Worm (Caenorhabditis elegans): Measurements from ENCODE around the gene F11G11.4.
A peak's percentile ranks its signal among the peaks of the same experiment; 100 is the strongest.

The F11G11.4 gene

DNA sequence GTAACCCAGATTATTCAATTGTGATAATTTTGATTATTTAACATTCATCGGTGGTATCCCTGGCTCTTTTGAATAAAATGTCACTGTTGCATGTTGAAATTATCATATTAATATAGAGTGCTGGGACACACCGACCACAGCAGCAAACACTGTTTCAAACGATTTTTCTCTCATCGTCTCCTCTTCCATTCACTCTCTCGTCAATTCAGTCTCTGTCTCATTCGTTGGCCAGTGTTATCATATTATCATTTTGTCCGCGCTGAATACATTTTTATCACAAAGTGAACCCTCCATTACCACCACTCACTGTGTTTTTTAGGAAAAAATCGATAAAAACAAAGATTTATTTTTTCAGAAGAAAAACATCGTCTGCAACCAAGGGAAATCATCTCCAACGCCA is 3.3 kb upstream of the F11G11.4 start:
- TF ChIP-seq C38D4.7 (GFP tag; optimal IDR thresholded peaks at IDR 0.05) (no peak), elt-2 (tag; optimal IDR thresholded peaks at IDR 0.05) (peak; percentile 98)

DNA sequence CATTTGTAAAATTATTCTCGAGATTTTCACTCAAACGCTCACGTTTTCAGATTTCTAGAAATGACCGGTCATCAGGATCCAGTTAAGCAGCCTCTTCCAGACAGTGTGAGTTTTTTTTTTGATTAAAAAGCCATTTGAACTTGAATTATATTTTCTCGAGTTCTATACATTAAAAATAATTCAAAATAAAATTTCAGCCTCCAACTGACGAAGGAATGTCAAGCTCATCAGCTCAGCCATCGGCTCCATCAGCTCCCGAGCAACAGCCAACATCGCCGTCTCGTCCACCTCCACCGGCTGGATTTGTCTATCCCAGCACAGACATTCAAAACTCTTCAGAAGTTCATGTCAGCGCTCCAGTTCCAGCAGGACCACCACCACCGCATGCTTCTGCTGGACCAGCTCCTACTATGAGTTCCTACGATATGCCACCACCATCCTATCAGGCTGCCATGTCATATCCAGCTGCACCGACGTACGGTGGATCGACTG is 2.5 kb upstream of the F11G11.4 start, which contains the start of gene F11G11.5:
TSS of gene F11G11.5 (plus strand) at position 51 of the 492 bp plus-strand sequence.
- no peak for TF ChIP-seq ceh-14 (tag; optimal IDR thresholded peaks at IDR 0.05)

DNA sequence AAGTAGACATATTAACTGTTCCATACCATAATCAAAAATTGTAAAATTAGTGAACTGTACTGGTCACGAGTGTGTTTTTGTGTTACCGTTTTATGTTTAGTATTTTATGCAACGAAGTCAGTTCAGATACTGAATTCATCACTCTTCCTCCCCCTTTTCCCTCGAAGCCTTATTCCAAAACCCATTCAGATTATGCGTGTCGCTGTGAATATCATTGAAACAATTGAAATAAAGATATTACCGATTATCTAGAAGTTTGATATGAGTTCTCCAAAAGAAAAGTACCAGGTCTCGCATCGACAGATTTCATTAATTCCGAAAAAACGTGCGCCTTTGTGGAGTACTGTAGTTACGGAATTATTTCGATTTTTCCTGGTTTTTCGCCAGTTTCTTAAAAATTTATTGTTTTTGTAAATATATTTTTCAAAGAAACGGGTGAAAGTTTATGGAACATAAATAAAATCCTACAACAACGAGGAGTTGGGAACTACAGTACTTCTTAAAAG is 1.4 kb upstream of the F11G11.4 start:
- TF ChIP-seq dmd-4 (tag; optimal IDR thresholded peaks at IDR 0.05; ENCODE audit: borderline replicate concordance) (no peak), ceh-24 (tag; optimal IDR thresholded peaks at IDR 0.05) (no peak), tbx-7 (tag; optimal IDR thresholded peaks at IDR 0.05) (no peak), rnt-1 (tag; optimal IDR thresholded peaks at IDR 0.05) (no peak), eyg-1 (tag; optimal IDR thresholded peaks at IDR 0.05) (no peak), unc-86 (tag; optimal IDR thresholded peaks at IDR 0.05) (no peak), unc-42 (tag; optimal IDR thresholded peaks at IDR 0.05) (no peak), sdc-2 (tag; optimal IDR thresholded peaks at IDR 0.05) (no peak), lin-11 (tag; optimal IDR thresholded peaks at IDR 0.05) (no peak), ahr-1 (tag; optimal IDR thresholded peaks at IDR 0.05) (no peak), pqm-1 (tag; optimal IDR thresholded peaks at IDR 0.05) (no peak), unc-3 (GFP tag; conservative IDR thresholded peaks at IDR 0.05) (no peak), unc-3 (tag; optimal IDR thresholded peaks at IDR 0.05) (no peak), nhr-11 (tag; optimal IDR thresholded peaks at IDR 0.05) (no peak)

DNA sequence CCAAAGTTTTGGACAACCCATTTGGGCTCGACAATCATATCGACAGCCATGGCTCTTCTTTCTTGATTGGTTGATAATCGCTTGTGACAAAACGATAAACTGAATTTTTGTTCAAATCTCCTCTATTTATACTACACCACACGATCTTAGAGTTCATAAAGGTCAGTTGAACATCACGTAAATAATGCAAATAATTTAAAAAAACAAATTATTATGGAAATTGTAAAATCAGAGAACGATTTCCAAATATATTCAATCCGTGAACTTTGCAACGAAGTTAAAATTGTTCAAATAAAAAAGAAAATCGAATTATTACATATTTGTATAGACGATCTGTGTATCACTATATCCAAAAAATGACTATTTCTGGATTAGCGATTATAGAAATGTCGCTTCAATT is 3.0 kb downstream of the F11G11.4 start, which contains the start of the genes mpst-4 and F11G11.14:
TSS of gene mpst-4 (minus strand) at position 101 of the 400 bp plus-strand sequence.
TSS of gene F11G11.14 (plus strand) at position 325 of the 400 bp plus-strand sequence.
- TF ChIP-seq elt-4 (tag; optimal IDR thresholded peaks at IDR 0.05) (no peak), unc-42 (tag; optimal IDR thresholded peaks at IDR 0.05) (no peak), dve-1 (tag; optimal IDR thresholded peaks at IDR 0.05) (no peak), ceh-24 (tag; optimal IDR thresholded peaks at IDR 0.05) (no peak), hlh-8 (tag; optimal IDR thresholded peaks at IDR 0.05) (no peak), pros-1 (tag; optimal IDR thresholded peaks at IDR 0.05) (no peak), pag-3 (tag; optimal IDR thresholded peaks at IDR 0.05; ENCODE audit: borderline replicate concordance) (no peak), ahr-1 (tag; optimal IDR thresholded peaks at IDR 0.05) (no peak), ref-2 (tag; optimal IDR thresholded peaks at IDR 0.05) (no peak), lin-11 (tag; optimal IDR thresholded peaks at IDR 0.05) (no peak), dmd-4 (tag; optimal IDR thresholded peaks at IDR 0.05; ENCODE audit: borderline replicate concordance) (no peak), tbx-2 (tag; optimal IDR thresholded peaks at IDR 0.05) (no peak), ceh-22 (tag; optimal IDR thresholded peaks at IDR 0.05) (no peak), unc-86 (tag; optimal IDR thresholded peaks at IDR 0.05) (no peak), fkh-6 (tag; optimal IDR thresholded peaks at IDR 0.05) (no peak)

DNA sequence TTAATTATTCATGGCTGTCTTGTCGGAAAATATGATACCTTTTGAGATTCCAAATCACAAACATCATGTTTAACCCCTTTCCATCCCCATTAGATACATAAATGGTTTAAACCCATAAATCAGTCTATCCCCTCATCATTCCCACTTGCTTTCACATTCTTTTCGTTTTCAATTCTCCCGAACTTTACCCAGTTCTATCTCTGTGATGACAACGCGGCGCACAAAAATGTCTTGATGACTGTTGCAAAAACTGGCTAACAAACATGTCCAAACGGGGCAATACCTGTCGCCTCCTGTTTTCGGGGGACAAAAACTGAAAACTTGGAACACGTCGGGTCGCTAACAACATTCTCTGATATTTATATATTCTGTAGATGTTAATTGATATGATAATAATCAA is 5.7 kb downstream of the F11G11.4 start:
- TF ChIP-seq ceh-2 (tag; optimal IDR thresholded peaks at IDR 0.05): no peak
- no peak for TF ChIP-seq ceh-19 (GFP tag; optimal IDR thresholded peaks at IDR 0.05)
- no peak for TF ChIP-seq unc-86 (tag; optimal IDR thresholded peaks at IDR 0.05)
- TF ChIP-seq lin-11 (tag; optimal IDR thresholded peaks at IDR 0.05): no peak
- TF ChIP-seq C38D4.7 (GFP tag; optimal IDR thresholded peaks at IDR 0.05): no peak
- no peak for TF ChIP-seq mec-3 (tag; optimal IDR thresholded peaks at IDR 0.05; ENCODE audit: borderline replicate concordance)
- no peak for TF ChIP-seq odd-2 (tag; optimal IDR thresholded peaks at IDR 0.05)
- TF ChIP-seq ceh-14 (tag; optimal IDR thresholded peaks at IDR 0.05): no peak
- TF ChIP-seq sdc-2 (tag; optimal IDR thresholded peaks at IDR 0.05): no peak
- no peak for TF ChIP-seq ceh-31 (tag; optimal IDR thresholded peaks at IDR 0.05)
- no peak for TF ChIP-seq lim-6 (tag; optimal IDR thresholded peaks at IDR 0.05)
- TF ChIP-seq ceh-6 (GFP tag; optimal IDR thresholded peaks at IDR 0.05): no peak
- TF ChIP-seq nhr-232 (tag; optimal IDR thresholded peaks at IDR 0.05): no peak
